Fruit fly (Drosophila melanogaster) whole organism, embryonic: ENCODE data around the gene CG3662.
A peak's percentile ranks its signal among the peaks of the same experiment; 100 is the strongest.

Source experiments
- Atf3 ChIP-seq: fragments of 200-800 bp; sonication (Bioruptor generic); optimal IDR thresholded peaks from 3 replicates; lab custom pipeline; 2016; ENCODE audit warnings: missing biosample characterization, missing genetic modification characterization
- B-H2 ChIP-seq: fragments of 200-800 bp; sonication (Bioruptor generic); optimal IDR thresholded peaks from 2 replicates; lab custom pipeline; 2018; ENCODE audit warnings: missing biosample characterization, mild to moderate bottlenecking, missing genetic modification characterization
- BEAF-32 ChIP-seq: fragments of 200-800 bp; sonication (Bioruptor generic); optimal IDR thresholded peaks from 3 replicates; lab custom pipeline; 2017; ENCODE audit warnings: missing biosample characterization, missing genetic modification characterization, mild to moderate bottlenecking, moderate library complexity, missing genetic modification reagents
- Blimp-1 ChIP-seq: fragments of 200-800 bp; sonication (Bioruptor generic); optimal IDR thresholded peaks from 3 replicates; lab custom pipeline; 2018; ENCODE audit warnings: missing biosample characterization, missing genetic modification characterization, mild to moderate bottlenecking, moderate library complexity, missing genetic modification reagents
- CG10543 ChIP-seq: fragments of 200-800 bp; sonication (Bioruptor generic); optimal IDR thresholded peaks from 3 replicates; lab custom pipeline; 2017; ENCODE audit warnings: missing biosample characterization, mild to moderate bottlenecking, missing genetic modification characterization, moderate library complexity
- CG11696 ChIP-seq: fragments of 200-800 bp; sonication (Bioruptor generic); IDR thresholded peaks from 2 replicates; pipeline ENCODE4 v1.3.6; 2022; ENCODE audit warnings: missing biosample characterization, missing genetic modification characterization
- CG12155 ChIP-seq: fragments of 200-800 bp; sonication (Bioruptor generic); optimal IDR thresholded peaks from 3 replicates; lab custom pipeline; 2016; ENCODE audit warnings: missing biosample characterization, missing genetic modification characterization
- CG12299 ChIP-seq: fragments of 200-800 bp; sonication (Bioruptor generic); optimal IDR thresholded peaks from 2 replicates; lab custom pipeline; 2018; ENCODE audit warnings: missing biosample characterization, mild to moderate bottlenecking, missing genetic modification characterization
- CG13287 ChIP-seq: fragments of 200-800 bp; sonication (Bioruptor generic); IDR thresholded peaks from 2 replicates; pipeline ENCODE4 v1.3.6; 2022; ENCODE audit warnings: missing biosample characterization, missing genetic modification characterization; ENCODE audit not compliant: partially characterized antibody
- CG13775 ChIP-seq: fragments of 200-800 bp; sonication (Bioruptor generic); optimal IDR thresholded peaks from 3 replicates; lab custom pipeline; 2017; ENCODE audit warnings: missing biosample characterization, mild to moderate bottlenecking, missing genetic modification characterization
- CG15696 ChIP-seq: fragments of 200-800 bp; sonication (Bioruptor generic); optimal IDR thresholded peaks from 2 replicates; lab custom pipeline; 2019; ENCODE audit warnings: missing biosample characterization, mild to moderate bottlenecking, missing genetic modification characterization, moderate library complexity
- CG17568 ChIP-seq: fragments of 200-800 bp; sonication (Bioruptor generic); optimal IDR thresholded peaks from 2 replicates; lab custom pipeline; 2018; ENCODE audit warnings: missing biosample characterization, mild to moderate bottlenecking, missing genetic modification characterization, moderate library complexity
- CG18619 ChIP-seq: fragments of 200-800 bp; sonication (Bioruptor generic); optimal IDR thresholded peaks from 3 replicates; lab custom pipeline; 2017; ENCODE audit warnings: missing biosample characterization, mild to moderate bottlenecking, missing genetic modification characterization
- CG30431 ChIP-seq: fragments of 200-800 bp; sonication (Bioruptor generic); optimal IDR thresholded peaks from 2 replicates; lab custom pipeline; 2017; ENCODE audit warnings: missing biosample characterization, missing genetic modification characterization
- CG34224 ChIP-seq: fragments of 200-800 bp; sonication (Bioruptor generic); IDR thresholded peaks from 3 replicates; pipeline ENCODE4 v1.3.6; 2022; ENCODE audit warnings: missing biosample characterization, missing genetic modification characterization; ENCODE audit not compliant: partially characterized antibody
- CG4730 ChIP-seq: fragments of 200-800 bp; sonication (Bioruptor generic); IDR thresholded peaks from 2 replicates; pipeline ENCODE4 v1.3.6; 2022; ENCODE audit warnings: missing biosample characterization, missing genetic modification characterization
- CG7372 ChIP-seq: fragments of 200-800 bp; sonication (Bioruptor generic); IDR thresholded peaks from 2 replicates; pipeline ENCODE4 v1.3.6; 2022; ENCODE audit warnings: missing biosample characterization, missing genetic modification characterization
- CG7839 ChIP-seq: fragments of 200-800 bp; sonication (Bioruptor generic); optimal IDR thresholded peaks from 3 replicates; lab custom pipeline; 2018; ENCODE audit warnings: missing biosample characterization, mild to moderate bottlenecking, missing genetic modification characterization, moderate library complexity
- CG8765 ChIP-seq: fragments of 200-800 bp; sonication (Bioruptor generic); IDR thresholded peaks from 2 replicates; pipeline ENCODE4 v1.3.6; 2022; ENCODE audit warnings: missing biosample characterization, missing genetic modification characterization
- CG8944 ChIP-seq: fragments of 200-800 bp; sonication (Bioruptor generic); optimal IDR thresholded peaks from 3 replicates; lab custom pipeline; 2016; ENCODE audit warnings: missing biosample characterization, missing genetic modification characterization
- CHES-1-like ChIP-seq: fragments of 200-800 bp; sonication (Bioruptor generic); optimal IDR thresholded peaks from 2 replicates; lab custom pipeline; 2016; ENCODE audit warnings: missing biosample characterization, missing genetic modification characterization
- D ChIP-seq, 2 experiments: fragments of 200-800 bp in 1 of 2; fragments of >200 bp in 1 of 2; sonication (Bioruptor generic) in 1 of 2; optimal IDR thresholded peaks; 2 replicates in 1 of 2; 3 replicates in 1 of 2; lab custom pipeline; 2017; ENCODE audit warnings: mild to moderate bottlenecking in 1 of 2, missing biosample characterization in 1 of 2, missing genetic modification characterization in 1 of 2, missing genetic modification reagents in 1 of 2
- Dfd ChIP-seq, 2 experiments: fragments of >200 bp; optimal IDR thresholded peaks; 2 replicates each; lab custom pipeline; 2017; ENCODE audit warnings: missing biosample characterization in 2 of 2, missing genetic modification characterization in 2 of 2
- Dll ChIP-seq: fragments of 200-800 bp; sonication (Bioruptor generic); IDR thresholded peaks from 4 replicates; pipeline ENCODE4 v1.3.6; 2022; ENCODE audit warnings: missing biosample characterization, missing genetic modification characterization; ENCODE audit not compliant: partially characterized antibody
- Ets97D ChIP-seq: fragments of 200-800 bp; sonication (Bioruptor generic); optimal IDR thresholded peaks from 3 replicates; lab custom pipeline; 2016; ENCODE audit warnings: missing biosample characterization, missing genetic modification characterization
- Gug ChIP-seq: fragments of 200-800 bp; sonication (Bioruptor generic); IDR thresholded peaks from 4 replicates; pipeline ENCODE4 v1.3.6; 2022; ENCODE audit warnings: missing biosample characterization, missing genetic modification characterization
- H15 ChIP-seq: fragments of 200-800 bp; sonication (Bioruptor generic); IDR thresholded peaks from 3 replicates; pipeline ENCODE4 v1.3.6; 2022; ENCODE audit warnings: missing biosample characterization, missing genetic modification characterization
- al ChIP-seq: fragments of 200-800 bp; sonication (Bioruptor generic); IDR thresholded peaks from 2 replicates; pipeline ENCODE4 v1.3.6; 2022; ENCODE audit warnings: missing biosample characterization, missing genetic modification characterization
- ase ChIP-seq: fragments of 200-800 bp; sonication (Bioruptor generic); IDR thresholded peaks from 3 replicates; pipeline ENCODE4 v1.3.6; 2022; ENCODE audit warnings: missing biosample characterization, missing genetic modification characterization
- br ChIP-seq: fragments of >200 bp; optimal IDR thresholded peaks from 2 replicates; lab custom pipeline; 2017
- bsh ChIP-seq, 2 experiments: fragments of 200-800 bp; sonication (Bioruptor generic); optimal IDR thresholded peaks; 2 replicates each; lab custom pipeline; 2017 to 2018; ENCODE audit warnings: mild to moderate bottlenecking in 2 of 2, missing biosample characterization in 2 of 2, missing genetic modification characterization in 2 of 2, moderate library complexity in 1 of 2
- corto ChIP-seq: fragments of 200-800 bp; sonication (Bioruptor generic); optimal IDR thresholded peaks from 2 replicates; lab custom pipeline; 2016; ENCODE audit warnings: missing biosample characterization, mild to moderate bottlenecking, missing genetic modification characterization, moderate library complexity
- crc ChIP-seq: fragments of 200-800 bp; sonication (Bioruptor generic); optimal IDR thresholded peaks from 2 replicates; lab custom pipeline; 2016; ENCODE audit warnings: missing biosample characterization, missing genetic modification characterization
- dan ChIP-seq: fragments of 200-800 bp; sonication (Bioruptor generic); IDR thresholded peaks from 2 replicates; pipeline ENCODE4 v1.3.6; 2022; ENCODE audit warnings: missing biosample characterization, missing genetic modification characterization
- dmrt99B ChIP-seq: fragments of 200-800 bp; sonication (Bioruptor generic); optimal IDR thresholded peaks from 2 replicates; lab custom pipeline; 2018; ENCODE audit warnings: missing biosample characterization, mild to moderate bottlenecking, missing genetic modification characterization, moderate library complexity
- en ChIP-seq: fragments of 200-800 bp; sonication (Bioruptor generic); optimal IDR thresholded peaks from 2 replicates; lab custom pipeline; 2016; ENCODE audit warnings: missing biosample characterization, missing genetic modification characterization
- eyg ChIP-seq: fragments of 200-800 bp; sonication (Bioruptor generic); optimal IDR thresholded peaks from 3 replicates; lab custom pipeline; 2016; ENCODE audit warnings: missing biosample characterization, missing genetic modification characterization
- ftz-f1 ChIP-seq: fragments of 200-800 bp; sonication (Bioruptor generic); optimal IDR thresholded peaks from 2 replicates; lab custom pipeline; 2016; ENCODE audit warnings: missing biosample characterization, missing genetic modification characterization
- gce ChIP-seq: fragments of 200-800 bp; sonication (Bioruptor generic); IDR thresholded peaks from 3 replicates; pipeline ENCODE4 v1.3.6; 2022; ENCODE audit warnings: missing biosample characterization, missing genetic modification characterization
- kah ChIP-seq: fragments of 200-800 bp; sonication (Bioruptor generic); optimal IDR thresholded peaks from 2 replicates; lab custom pipeline; 2018; ENCODE audit warnings: missing biosample characterization, mild to moderate bottlenecking, missing genetic modification characterization
- mirr ChIP-seq: fragments of 200-800 bp; sonication (Bioruptor generic); optimal IDR thresholded peaks from 3 replicates; lab custom pipeline; 2018; ENCODE audit warnings: missing biosample characterization, mild to moderate bottlenecking, missing genetic modification characterization
- mld ChIP-seq: fragments of 200-800 bp; sonication (Bioruptor generic); IDR thresholded peaks from 3 replicates; pipeline ENCODE4 v1.3.6; 2022; ENCODE audit warnings: missing biosample characterization, missing genetic modification characterization; ENCODE audit not compliant: partially characterized antibody
- p53 ChIP-seq: fragments of 200-800 bp; sonication (Bioruptor generic); optimal IDR thresholded peaks from 2 replicates; lab custom pipeline; 2016; ENCODE audit warnings: missing biosample characterization, missing genetic modification characterization
- pan ChIP-seq, 4 experiments: fragments of >200 bp in 3 of 4; fragments of 200-800 bp in 1 of 4; sonication (Bioruptor generic) in 1 of 4; optimal IDR thresholded peaks in 3 of 4; IDR thresholded peaks in 1 of 4; 2 replicates each; pipeline versions ENCODE4 v1.3.6 to Lab custom; 2017 to 2022; ENCODE audit warnings: missing biosample characterization in 2 of 4, missing genetic modification characterization in 2 of 4, mixed read lengths in 1 of 4
- rib ChIP-seq: fragments of 200-800 bp; sonication (Bioruptor generic); IDR thresholded peaks from 2 replicates; pipeline ENCODE4 v1.3.6; 2022; ENCODE audit warnings: missing biosample characterization, missing genetic modification characterization
- sima ChIP-seq: fragments of 200-800 bp; sonication (Bioruptor generic); optimal IDR thresholded peaks from 2 replicates; lab custom pipeline; 2016; ENCODE audit warnings: missing biosample characterization, missing genetic modification characterization
- tio ChIP-seq: fragments of 200-800 bp; sonication (Bioruptor generic); optimal IDR thresholded peaks from 2 replicates; lab custom pipeline; 2017; ENCODE audit warnings: missing biosample characterization, missing genetic modification characterization, inconsistent platforms
- toy ChIP-seq: fragments of 200-800 bp; sonication (Bioruptor generic); IDR thresholded peaks from 2 replicates; pipeline ENCODE4 v1.3.6; 2022; ENCODE audit warnings: missing biosample characterization, missing genetic modification characterization
- unc-4 ChIP-seq: fragments of 200-800 bp; sonication (Bioruptor generic); IDR thresholded peaks from 2 replicates; pipeline ENCODE4 v1.3.6; 2022; ENCODE audit warnings: missing biosample characterization, missing genetic modification characterization; ENCODE audit not compliant: partially characterized antibody
- zfh2 ChIP-seq: fragments of 200-800 bp; sonication (Bioruptor generic); optimal IDR thresholded peaks from 2 replicates; lab custom pipeline; 2016; ENCODE audit warnings: missing biosample characterization, missing genetic modification characterization

The CG3662 gene

DNA sequence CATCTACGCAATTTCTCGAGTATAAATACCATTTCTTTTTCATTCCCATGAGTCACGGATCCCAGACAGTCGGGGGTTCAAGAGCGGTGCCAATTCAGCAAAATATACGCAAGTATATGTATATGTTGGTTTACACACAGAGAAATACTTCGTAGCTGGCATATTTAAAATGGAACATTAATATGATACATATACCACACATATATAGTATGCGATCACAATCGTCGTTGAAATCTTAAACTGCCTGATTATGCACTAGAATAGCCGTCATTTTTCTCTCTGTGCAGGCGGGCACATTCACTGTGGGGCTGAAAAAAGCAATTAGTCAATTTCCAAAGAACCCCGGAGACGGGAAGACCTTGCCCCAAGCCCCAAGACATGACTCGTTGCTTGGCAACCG is 20.6 kb downstream of the CG3662 start (continued):
- TF ChIP-seq tio (GFP tag; lab: Kevin White, UChicago) (peak; percentile 74), Dfd (GFP tag; optimal IDR thresholded peaks at IDR 0.05; lab: Kevin White, UChicago) (no peak), CG13775 (GFP tag; lab: Kevin White, UChicago) (peak; percentile 72), CG8765 (GFP tag; lab: Robert Waterston, UW) (peak; percentile 73), CHES-1-like (GFP tag; lab: Kevin White, UChicago) (peak; percentile 73), sima (no peak), CG12155 (GFP tag; lab: Kevin White, UChicago) (peak; percentile 70), D (optimal IDR thresholded peaks at IDR 0.05; lab: Kevin White, UChicago) (no peak), D (GFP tag; optimal IDR thresholded peaks at IDR 0.05; lab: Kevin White, UChicago) (peak; percentile 6), Blimp-1 (GFP tag; lab: Kevin White, UChicago) (peak; percentile 73), rib (GFP tag; lab: Robert Waterston, UW) (peak; percentile 86), CG7372 (GFP tag; lab: Robert Waterston, UW) (peak; percentile 63), unc-4 (GFP tag; lab: Robert Waterston, UW) (no peak), pan (optimal IDR thresholded peaks at IDR 0.05; lab: Kevin White, UChicago) (no peak), pan (GFP tag; optimal IDR thresholded peaks at IDR 0.05 in 1 of 2, IDR thresholded peaks at IDR 0.05 in 1 of 2) (peak in 1 of 2 experiments; percentile 83), corto (peak; percentile 79), ase (GFP tag; lab: Robert Waterston, UW) (peak; percentile 66), H15 (GFP tag; lab: Robert Waterston, UW) (peak; percentile 74; the same call in 2 of the 3 replicates), CG34224 (GFP tag; lab: Robert Waterston, UW) (no peak), Gug (peak; percentile 80), dmrt99B (tag; lab: Kevin White, UChicago) (peak; percentile 69), CG18619 (peak; percentile 54), br (no peak), CG15696 (tag; lab: Kevin White, UChicago) (no peak), CG11696 (GFP tag; lab: Robert Waterston, UW) (peak; percentile 68), CG13287 (GFP tag; lab: Robert Waterston, UW) (no peak), CG12299 (tag; lab: Kevin White, UChicago) (no peak), CG4730 (peak; percentile 51; the same call in 1 of the 2 replicates), CG10543 (GFP tag; lab: Kevin White, UChicago) (peak; percentile 62), en (GFP tag; lab: Kevin White, UChicago) (no peak), dan (GFP tag; lab: Robert Waterston, UW) (no peak), Atf3 (GFP tag; lab: Kevin White, UChicago) (peak; percentile 44), crc (GFP tag; lab: Kevin White, UChicago) (no peak), B-H2 (GFP tag; lab: Kevin White, UChicago) (peak; percentile 41), Ets97D (GFP tag; lab: Kevin White, UChicago) (peak; percentile 14), bsh (GFP tag; optimal IDR thresholded peaks at IDR 0.05; lab: Kevin White, UChicago) (peak; percentile 70 to 86), CG7839 (tag; lab: Kevin White, UChicago) (peak; percentile 76), kah (peak; percentile 11), gce (GFP tag; lab: Robert Waterston, UW) (peak; percentile 66; the same call in 1 of the 3 replicates), CG17568 (GFP tag; lab: Kevin White, UChicago) (peak; percentile 18), CG8944 (GFP tag; lab: Kevin White, UChicago) (peak; percentile 65), ftz-f1 (peak; percentile 38), mirr (GFP tag; lab: Kevin White, UChicago) (peak; percentile 49), p53 (GFP tag; lab: Kevin White, UChicago) (no peak), toy (peak; percentile 58; the same call in 1 of the 2 replicates), BEAF-32 (GFP tag; lab: Kevin White, UChicago) (no peak), al (peak; percentile 80), eyg (GFP tag; lab: Kevin White, UChicago) (peak; percentile 17), Dll (GFP tag; lab: Robert Waterston, UW) (no peak), CG30431 (peak; percentile 53), zfh2 (peak; percentile 71), mld (GFP tag; lab: Robert Waterston, UW) (no peak)
